Fruit fly (Drosophila melanogaster) whole organism: ENCODE results near the gene Torsin.

Experiments
- CG8478 ChIP-seq: fragments of >200 bp; optimal IDR thresholded peaks from 2 replicates; lab custom pipeline; 2018; ENCODE audit warnings: inconsistent platforms
- EcR ChIP-seq, 2 experiments: fragments of >200 bp; optimal IDR thresholded peaks; 2 replicates each; lab custom pipeline; 2017; ENCODE audit warnings: missing biosample characterization in 2 of 2, missing genetic modification characterization in 2 of 2, missing genetic modification reagents in 2 of 2
- usp ChIP-seq: fragments of >200 bp; optimal IDR thresholded peaks from 2 replicates; lab custom pipeline; 2017; ENCODE audit warnings: missing biosample characterization, missing genetic modification characterization, mixed read lengths

- TF ChIP-seq usp (GFP tag; lab: Kevin White, UChicago) (no peak), EcR (GFP tag; optimal IDR thresholded peaks at IDR 0.05; lab: Kevin White, UChicago) (no peak), CG8478 (lab: Kevin White, UChicago) (no peak)
Observed at dm6 chrX:4644768-4645167, 5.1 kb downstream of the Torsin start, which contains the start of gene CG3062.
